Worm (Caenorhabditis elegans) whole organism, young adult: ENCODE measurements around the gene clec-153.

Experiments used
- D2030.7 ChIP-seq: fragments of 200-800 bp; sonication (Bioruptor generic); IDR thresholded peaks from 2 replicates; pipeline ENCODE4 v1.3.6; 2022; ENCODE audit warnings: missing genetic modification reagents, missing genetic modification characterization, missing compliant biosample characterization
- F57A8.1 ChIP-seq: fragments of 200-800 bp; sonication (Bioruptor generic); optimal IDR thresholded peaks from 2 replicates; lab custom pipeline; 2018; ENCODE audit warnings: mild to moderate bottlenecking, missing genetic modification characterization, moderate library complexity, missing compliant biosample characterization
- K11D2.4 ChIP-seq: fragments of 200-800 bp; sonication (Bioruptor generic); IDR thresholded peaks from 2 replicates; pipeline ENCODE4 v1.3.6; 2022; ENCODE audit warnings: missing genetic modification reagents, missing genetic modification characterization, missing compliant biosample characterization
- Y95B8A.8 ChIP-seq: fragments of 200-800 bp; sonication (Bioruptor generic); IDR thresholded peaks from 2 replicates; pipeline ENCODE4 v1.3.6; 2022; ENCODE audit warnings: missing genetic modification reagents, missing genetic modification characterization, missing compliant biosample characterization
- ZK185.1 ChIP-seq: sonication (generic microtip); optimal IDR thresholded peaks from 2 replicates; lab custom pipeline; 2016; ENCODE audit warnings: mild to moderate bottlenecking, missing genetic modification characterization, missing compliant biosample characterization; ENCODE audit not compliant: poor library complexity, severe bottlenecking
- aptf-2 ChIP-seq: fragments of 200-800 bp; sonication (Bioruptor generic); conservative IDR thresholded peaks from 2 replicates; pipeline ENCODE4 v1.3.6; 2022; ENCODE audit warnings: missing genetic modification reagents, missing genetic modification characterization, missing compliant biosample characterization
- athp-1 ChIP-seq: sonication (generic microtip); optimal IDR thresholded peaks from 2 replicates; lab custom pipeline; 2017; ENCODE audit warnings: mild to moderate bottlenecking, missing genetic modification characterization, missing compliant biosample characterization
- attf-3 ChIP-seq: fragments of 200-800 bp; sonication (Bioruptor generic); conservative IDR thresholded peaks from 2 replicates; pipeline ENCODE4 v1.3.6; 2022; ENCODE audit warnings: missing genetic modification reagents, missing genetic modification characterization, missing compliant biosample characterization
- bed-1 ChIP-seq: fragments of 200-800 bp; sonication (Bioruptor generic); IDR thresholded peaks from 2 replicates; pipeline ENCODE4 v1.3.6; 2022; ENCODE audit warnings: missing genetic modification reagents, missing genetic modification characterization, missing compliant biosample characterization
- ceh-91 ChIP-seq: fragments of 200-800 bp; sonication (Bioruptor generic); IDR thresholded peaks from 2 replicates; pipeline ENCODE4 v1.3.6; 2022; ENCODE audit warnings: missing genetic modification reagents, missing genetic modification characterization, missing compliant biosample characterization
- efl-1 ChIP-seq: fragments of 150-350 bp; optimal IDR thresholded peaks from 2 replicates; lab custom pipeline; 2014; ENCODE audit warnings: missing biosample characterization, missing genetic modification reagents, missing genetic modification characterization
- egl-18 ChIP-seq: fragments of 200-800 bp; sonication (Bioruptor generic); IDR thresholded peaks from 2 replicates; pipeline ENCODE4 v1.3.6; 2022; ENCODE audit warnings: missing genetic modification reagents, missing genetic modification characterization, missing compliant biosample characterization
- hmg-1.2 ChIP-seq: fragments of 200-800 bp; sonication (Bioruptor generic); IDR thresholded peaks from 2 replicates; pipeline ENCODE4 v1.3.6; 2022; ENCODE audit warnings: missing genetic modification reagents, missing genetic modification characterization, missing compliant biosample characterization
- hmg-20 ChIP-seq: fragments of 200-800 bp; sonication (Bioruptor generic); IDR thresholded peaks from 2 replicates; pipeline ENCODE4 v1.3.6; 2022; ENCODE audit warnings: missing genetic modification reagents, missing genetic modification characterization, missing compliant biosample characterization
- hsf-1 ChIP-seq: fragments of 200-800 bp; sonication (Bioruptor generic); IDR thresholded peaks from 2 replicates; pipeline ENCODE4 v1.3.6; 2022; ENCODE audit warnings: missing genetic modification reagents, missing genetic modification characterization, missing compliant biosample characterization
- lin-35 ChIP-seq, 3 experiments: fragments of 150-350 bp in 2 of 3; sonication (generic microtip) in 1 of 3; optimal IDR thresholded peaks; 2 replicates each; lab custom pipeline; 2014 to 2018; ENCODE audit warnings: missing biosample characterization in 3 of 3, missing genetic modification characterization in 3 of 3, missing genetic modification reagents in 3 of 3
- lir-1 ChIP-seq: fragments of 200-800 bp; sonication (Bioruptor generic); conservative IDR thresholded peaks from 2 replicates; pipeline ENCODE4 v1.3.6; 2022; ENCODE audit warnings: missing genetic modification reagents, missing genetic modification characterization, missing compliant biosample characterization
- lsy-27 ChIP-seq: sonication (generic microtip); optimal IDR thresholded peaks from 2 replicates; lab custom pipeline; 2017; ENCODE audit warnings: missing genetic modification characterization, mild to moderate bottlenecking, missing compliant biosample characterization, antibody characterized with exemption, missing genotype, borderline replicate concordance; ENCODE audit not compliant: insufficient read depth
- mes-4 ChIP-seq: sonication (generic microtip); optimal IDR thresholded peaks from 2 replicates; lab custom pipeline; 2016; ENCODE audit warnings: missing genotype, missing genetic modification characterization, missing compliant biosample characterization
- nfyb-1 ChIP-seq: fragments of 200-800 bp; sonication (Bioruptor generic); IDR thresholded peaks from 2 replicates; pipeline ENCODE4 v1.3.6; 2022; ENCODE audit warnings: missing genetic modification reagents, missing genetic modification characterization, missing compliant biosample characterization
- nhr-80 ChIP-seq: sonication (generic microtip); optimal IDR thresholded peaks from 2 replicates; lab custom pipeline; 2016; ENCODE audit warnings: missing genetic modification characterization, missing compliant biosample characterization
- rpc-1 ChIP-seq, 2 experiments: fragments of 150-350 bp in 1 of 2; sonication (generic microtip) in 1 of 2; optimal IDR thresholded peaks; 2 replicates each; lab custom pipeline; 2014 to 2018; ENCODE audit warnings: missing biosample characterization in 1 of 2, missing genetic modification characterization in 1 of 2, missing genetic modification reagents in 1 of 2, missing genotype in 1 of 2
- sdz-38 ChIP-seq: sonication (generic microtip); optimal IDR thresholded peaks from 2 replicates; lab custom pipeline; 2016; ENCODE audit warnings: missing genotype, missing genetic modification characterization, missing compliant biosample characterization
- tlf-1 ChIP-seq: fragments of 200-800 bp; sonication (Bioruptor generic); optimal IDR thresholded peaks from 2 replicates; lab custom pipeline; 2018; ENCODE audit warnings: mild to moderate bottlenecking, missing genetic modification characterization, missing compliant biosample characterization
- xnd-1 ChIP-seq: sonication (generic microtip); optimal IDR thresholded peaks from 2 replicates; lab custom pipeline; 2016; ENCODE audit warnings: missing genotype, missing genetic modification reagents, missing genetic modification characterization, missing compliant biosample characterization
- ztf-26 ChIP-seq: sonication (generic microtip); optimal IDR thresholded peaks from 2 replicates; lab custom pipeline; 2017; ENCODE audit warnings: missing genetic modification characterization, missing compliant biosample characterization
- ztf-28 ChIP-seq: fragments of 200-800 bp; sonication (Bioruptor generic); IDR thresholded peaks from 2 replicates; pipeline ENCODE4 v1.3.6; 2022; ENCODE audit warnings: missing genetic modification reagents, missing genetic modification characterization, missing compliant biosample characterization
- ztf-6 ChIP-seq: fragments of 200-800 bp; sonication (Bioruptor generic); IDR thresholded peaks from 2 replicates; pipeline ENCODE4 v1.3.6; 2022; ENCODE audit warnings: missing genetic modification reagents, missing genetic modification characterization, missing compliant biosample characterization

Gene clec-153

DNA sequence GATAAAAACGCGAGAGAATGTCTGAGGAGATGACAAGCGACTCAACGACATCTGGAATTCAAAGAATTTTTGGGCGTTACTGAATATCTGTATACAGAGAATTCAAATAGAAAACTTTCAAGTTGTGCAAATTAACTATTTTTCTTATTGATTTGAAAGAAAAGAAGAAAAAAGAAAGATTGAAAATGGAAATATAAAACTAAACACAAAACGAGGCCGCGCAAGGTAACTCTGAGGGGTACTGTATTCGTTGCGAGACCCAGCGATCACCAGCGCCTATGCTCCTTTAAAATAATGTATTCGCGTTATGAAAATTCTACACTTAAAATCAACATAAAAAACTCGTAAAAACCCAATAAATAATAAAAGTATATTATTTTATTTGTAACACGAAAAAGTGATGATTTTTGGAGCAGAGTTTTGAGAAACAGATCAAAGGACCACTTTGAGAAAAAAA, 39.2 kb upstream of the clec-153 start, which contains the start of gene asb-1 (continued):
- TF ChIP-seq mes-4 = no peak
- TF ChIP-seq F57A8.1 (GFP tag; lab: Kevin White, UChicago) = no peak
- peak; percentile 78 for TF ChIP-seq xnd-1 (tag; lab: Kevin White, UChicago)
- TF ChIP-seq bed-1 = no peak
- TF ChIP-seq athp-1 = no peak
- TF ChIP-seq ceh-91 (GFP tag; lab: Robert Waterston, UW) = peak; percentile 56
- no peak for TF ChIP-seq rpc-1 (optimal IDR thresholded peaks at IDR 0.05; lab: Kevin White, UChicago)
- TF ChIP-seq rpc-1 (tag; optimal IDR thresholded peaks at IDR 0.05; lab: Kevin White, UChicago) = no peak
- no peak for TF ChIP-seq aptf-2
- no peak for TF ChIP-seq lsy-27 (tag; lab: Kevin White, UChicago)
- TF ChIP-seq efl-1 (GFP tag; lab: Kevin White, UChicago) = peak; percentile 22
- no peak for TF ChIP-seq tlf-1 (GFP tag; lab: Kevin White, UChicago)
- TF ChIP-seq ztf-28 (GFP tag; lab: Robert Waterston, UW) = 0 out of 2 replicates have a peak, but pooled peaks have one; percentile 18

DNA sequence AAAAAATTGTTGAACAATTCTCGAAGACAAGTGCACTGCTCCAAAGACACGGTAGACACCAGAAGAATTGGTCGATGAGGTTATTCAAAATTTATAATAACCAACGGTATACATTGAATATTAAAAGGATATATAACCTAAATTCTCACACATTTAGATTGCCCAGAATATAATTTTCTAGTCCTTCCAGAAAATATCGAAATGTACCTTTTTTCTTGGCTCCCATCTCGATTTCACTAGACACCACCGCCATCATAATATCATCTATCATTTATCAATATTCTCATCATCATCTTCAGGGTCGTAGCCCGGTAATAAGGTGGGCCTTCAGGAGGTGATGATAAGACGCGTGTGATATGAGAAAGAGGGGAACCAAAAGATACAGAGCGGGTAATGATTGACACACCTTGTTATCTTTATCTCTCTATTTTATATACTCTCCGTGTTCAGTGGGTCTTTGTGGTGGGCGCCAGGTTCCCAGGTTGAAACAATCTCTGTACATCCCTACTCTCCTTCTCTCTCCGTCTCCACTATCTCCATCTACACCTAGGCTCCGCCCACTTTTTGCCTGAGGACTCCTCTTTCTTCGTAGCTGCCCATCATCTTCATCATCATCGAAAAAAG, 34.8 kb upstream of the clec-153 start, which contains the start of gene mab-21:
Gene mab-21, plus strand, starts transcription at position 615 of the 624 bp plus-strand sequence.
- TF ChIP-seq nfyb-1 (GFP tag; lab: Robert Waterston, UW) = 0 out of 2 replicates have a peak, but pooled peaks have one; percentile 15
- TF ChIP-seq K11D2.4 (GFP tag; lab: Robert Waterston, UW) = no peak

DNA sequence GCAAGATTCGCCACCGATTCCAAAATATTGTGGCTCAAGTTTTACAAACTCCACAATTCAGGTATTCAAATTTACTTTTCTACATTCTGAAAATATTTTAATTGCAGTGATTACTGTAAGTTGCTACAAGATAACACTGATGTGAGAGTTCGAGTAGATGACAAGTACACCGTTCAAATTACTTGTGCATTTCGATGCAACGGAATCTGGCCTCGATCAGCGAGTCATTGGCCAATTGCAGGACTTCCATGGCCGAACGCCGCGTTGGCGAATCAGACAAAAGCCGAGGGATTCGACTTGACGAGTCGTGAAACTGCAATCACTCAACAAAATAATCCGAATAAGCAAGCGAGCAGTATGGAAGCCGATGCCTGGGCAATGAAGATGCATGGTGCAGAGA, 33.8 kb upstream of the clec-153 start:
- 0 out of 2 replicates have a peak, but pooled peaks have one; percentile 23 for TF ChIP-seq nfyb-1 (GFP tag; lab: Robert Waterston, UW)
- no peak for TF ChIP-seq ztf-26 (tag; lab: Kevin White, UChicago)

DNA sequence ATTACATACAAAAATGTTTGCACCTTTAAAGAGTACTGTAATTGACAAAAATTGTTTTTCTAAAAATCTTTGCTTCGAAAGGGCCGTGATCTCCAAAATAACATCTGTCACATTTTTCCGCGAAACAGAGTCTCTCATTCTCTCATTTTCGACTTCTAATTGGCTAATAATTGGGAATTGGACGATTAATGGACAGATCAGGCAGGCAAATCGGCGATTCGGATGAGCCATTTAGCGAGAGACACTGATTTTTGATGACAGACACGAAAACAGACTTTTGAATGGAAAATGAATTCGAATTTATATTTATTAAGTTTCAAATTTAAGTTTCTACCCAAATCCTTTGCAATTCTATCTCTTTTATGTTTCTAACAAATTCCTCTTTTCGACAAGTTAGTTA, 31.2 kb upstream of the clec-153 start:
- TF ChIP-seq nhr-80 (no peak), sdz-38 (tag; lab: Kevin White, UChicago) (no peak), ZK185.1 (tag; lab: Kevin White, UChicago) (no peak), D2030.7 (GFP tag; lab: Robert Waterston, UW) (no peak), hmg-20 (GFP tag; lab: Robert Waterston, UW) (no peak), lir-1 (GFP tag; lab: Robert Waterston, UW) (no peak), Y95B8A.8 (GFP tag; lab: Robert Waterston, UW) (no peak), lin-35 (GFP tag; optimal IDR thresholded peaks at IDR 0.05; lab: Kevin White, UChicago) (no peak), egl-18 (no peak), ztf-6 (no peak), hsf-1 (GFP tag; lab: Robert Waterston, UW) (no peak), attf-3 (GFP tag; lab: Robert Waterston, UW) (no peak)

DNA sequence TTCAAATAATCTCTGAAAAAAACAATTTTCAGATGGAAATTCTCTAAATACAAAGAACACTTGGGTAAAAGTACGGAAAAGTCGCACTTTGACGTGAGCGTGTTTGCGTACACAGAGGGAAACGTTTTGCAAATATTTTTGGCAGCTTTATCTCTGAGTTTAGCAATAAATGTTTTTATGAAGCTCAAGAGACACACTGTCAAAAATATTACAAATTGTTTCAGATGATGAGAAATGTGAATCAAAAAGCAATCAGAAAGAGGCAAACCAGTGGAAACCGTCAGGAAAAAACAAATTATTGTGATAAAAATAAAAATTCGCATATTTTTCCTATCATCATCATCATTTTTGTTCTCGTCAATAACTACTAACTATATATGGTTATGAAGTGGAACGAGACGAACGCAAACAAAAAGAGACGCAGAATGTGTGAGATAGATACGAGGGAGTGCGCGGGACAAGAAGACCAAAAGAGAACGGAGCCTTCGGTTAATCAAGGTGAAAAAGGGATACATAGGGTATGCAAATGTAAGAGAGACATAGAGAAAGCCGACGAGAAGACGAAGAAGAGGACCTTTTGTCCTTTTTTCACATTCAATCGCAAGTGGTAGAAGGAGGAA, 22.6 kb upstream of the clec-153 start, which contains the start of gene sel-2:
Gene sel-2, minus strand, starts transcription at position 51 of the 620 bp plus-strand sequence.
- TF ChIP-seq ztf-26 (tag; lab: Kevin White, UChicago) (no peak), hmg-1.2 (peak; percentile 61; the same call in 1 of the 2 replicates)
